Fruit fly (Drosophila melanogaster): ENCODE results near the gene Past1.

Gene Past1

DNA sequence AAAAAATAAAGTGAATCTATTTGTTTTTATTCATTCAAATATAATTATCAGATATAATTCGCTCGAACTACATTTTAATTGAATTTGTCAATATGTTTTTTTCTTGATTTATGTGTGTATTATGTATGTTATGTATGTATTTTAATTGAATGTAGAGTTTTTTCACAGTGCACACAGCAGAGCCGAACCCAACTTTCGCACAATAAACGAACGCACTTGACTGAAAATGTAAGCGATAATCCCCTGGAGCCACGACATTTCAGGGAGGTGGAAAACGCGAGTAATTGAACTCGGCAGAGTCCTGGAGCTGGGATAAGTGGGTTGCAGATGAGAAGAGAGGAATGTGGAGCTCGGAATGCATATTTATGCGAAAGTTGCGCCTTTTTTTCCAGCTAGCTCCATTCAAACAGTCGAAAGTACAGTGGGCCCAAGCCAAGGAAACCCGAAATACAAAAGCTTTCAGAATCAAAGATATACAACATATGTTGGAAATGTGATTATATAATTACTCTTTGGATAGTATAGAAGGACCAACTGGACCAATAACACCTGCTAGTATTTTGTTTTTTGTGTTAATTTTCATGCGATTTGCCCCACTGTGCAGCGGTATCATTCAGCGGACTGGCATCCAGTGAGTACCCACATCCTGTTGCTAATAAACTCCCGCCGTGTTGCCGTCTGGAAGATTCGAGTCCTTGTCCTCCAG lies 31.0 kb downstream of the Past1 start (continued):
- TF ChIP-seq CG17359 (tag; optimal IDR thresholded peaks at IDR 0.05) (peak; percentile 4), Camta (GFP tag; optimal IDR thresholded peaks at IDR 0.05) (no peak), zen (tag; optimal IDR thresholded peaks at IDR 0.05) (no peak), rib (GFP tag; IDR thresholded peaks at IDR 0.05) (no peak), gfzf (GFP tag; optimal IDR thresholded peaks at IDR 0.05) (no peak), tll (GFP tag; optimal IDR thresholded peaks at IDR 0.05) (no peak), CG6254 (GFP tag; optimal IDR thresholded peaks at IDR 0.05) (no peak), Atf6 (GFP tag; IDR thresholded peaks at IDR 0.05) (peak; percentile 28; the same call in 1 of the 2 replicates), ranshi (GFP tag; IDR thresholded peaks at IDR 0.05) (0 out of 2 replicates have a peak, but pooled peaks have one; percentile 45), gcm2 (GFP tag; optimal IDR thresholded peaks at IDR 0.05) (no peak), tna (GFP tag; IDR thresholded peaks at IDR 0.05; ENCODE audit: partially characterized antibody) (no peak), NFAT (GFP tag; IDR thresholded peaks at IDR 0.05) (no peak), corto (GFP tag; optimal IDR thresholded peaks at IDR 0.05) (no peak), lov (optimal IDR thresholded peaks at IDR 0.05) (no peak), lov (GFP tag; IDR thresholded peaks at IDR 0.05) (no peak), CG15514 (GFP tag; optimal IDR thresholded peaks at IDR 0.05) (peak; percentile 33), CG7839 (tag; optimal IDR thresholded peaks at IDR 0.05) (peak; percentile 47), nerfin-1 (tag; optimal IDR thresholded peaks at IDR 0.05) (no peak), ato (GFP tag; IDR thresholded peaks at IDR 0.05; ENCODE audit: partially characterized antibody) (no peak), CG10274 (GFP tag; optimal IDR thresholded peaks at IDR 0.05) (no peak), Myb (GFP tag; optimal IDR thresholded peaks at IDR 0.05) (peak; percentile 1), CG2129 (GFP tag; IDR thresholded peaks at IDR 0.05; ENCODE audit: partially characterized antibody) (no peak), seq (GFP tag; IDR thresholded peaks at IDR 0.05) (0 out of 2 replicates have a peak, but pooled peaks have one; percentile 19), cad (GFP tag; optimal IDR thresholded peaks at IDR 0.05) (no peak), Pdp1 (GFP tag; optimal IDR thresholded peaks at IDR 0.05) (peak; percentile 6 to 83), stc (GFP tag; IDR thresholded peaks at IDR 0.05) (no peak), CG4424 (GFP tag; optimal IDR thresholded peaks at IDR 0.05) (no peak), Gug (GFP tag; IDR thresholded peaks at IDR 0.05) (no peak), Gsc (GFP tag; IDR thresholded peaks at IDR 0.05) (no peak), br (optimal IDR thresholded peaks at IDR 0.05) (no peak), fd102C (GFP tag; optimal IDR thresholded peaks at IDR 0.05) (no peak), Hr3 (GFP tag; optimal IDR thresholded peaks at IDR 0.05) (no peak), CG18011 (GFP tag; optimal IDR thresholded peaks at IDR 0.05) (no peak), Ptx1 (GFP tag; IDR thresholded peaks at IDR 0.05) (peak; percentile 49; the same call in 1 of the 2 replicates), Oaz (GFP tag; IDR thresholded peaks at IDR 0.05) (peak; percentile 22; the same call in 1 of the 2 replicates), CG1233 (GFP tag; optimal IDR thresholded peaks at IDR 0.05) (peak; percentile 1), btn (GFP tag; optimal IDR thresholded peaks at IDR 0.05) (no peak), CG14667 (GFP tag; IDR thresholded peaks at IDR 0.05) (no peak), CG1603 (tag; optimal IDR thresholded peaks at IDR 0.05) (peak; percentile 64), Nf-YC (tag; optimal IDR thresholded peaks at IDR 0.05) (no peak), repo (GFP tag; optimal IDR thresholded peaks at IDR 0.05) (no peak), B-H2 (GFP tag; optimal IDR thresholded peaks at IDR 0.05) (no peak), CG14860 (GFP tag; IDR thresholded peaks at IDR 0.05; ENCODE audit: partially characterized antibody) (no peak), CG43689 (GFP tag; IDR thresholded peaks at IDR 0.05) (no peak), eve (GFP tag; optimal IDR thresholded peaks at IDR 0.05) (no peak), dimm (GFP tag; IDR thresholded peaks at IDR 0.05) (no peak), Sry-β (GFP tag; optimal IDR thresholded peaks at IDR 0.05) (no peak), Mad (GFP tag; optimal IDR thresholded peaks at IDR 0.05) (no peak), Usf (GFP tag; optimal IDR thresholded peaks at IDR 0.05) (no peak), ham (GFP tag; IDR thresholded peaks at IDR 0.05) (no peak)

All from whole organism, embryonic.